Worm (Caenorhabditis elegans): Measurements from ENCODE around the gene T08A9.13.
A peak's percentile ranks its signal among the peaks of the same experiment; 100 is the strongest.

T08A9.13 gene

ce11 chrX:7306434-7306833 lies 15.8 kb downstream of the T08A9.13 start:
- TF ChIP-seq ceh-13 (GFP tag; optimal IDR thresholded peaks at IDR 0.05), result no peak
- no peak for TF ChIP-seq ets-7 (tag; optimal IDR thresholded peaks at IDR 0.05)
- TF ChIP-seq B0310.2 (tag; optimal IDR thresholded peaks at IDR 0.05), result no peak
- no peak for TF ChIP-seq sea-1 (GFP tag; conservative IDR thresholded peaks at IDR 0.05)
- TF ChIP-seq ceh-36 (tag; optimal IDR thresholded peaks at IDR 0.05), result no peak
- peak; percentile 8 for TF ChIP-seq F13C5.2 (tag; optimal IDR thresholded peaks at IDR 0.05)
- TF ChIP-seq tbx-11 (GFP tag; IDR thresholded peaks at IDR 0.05), result no peak
- no peak for TF ChIP-seq tra-4 (tag; optimal IDR thresholded peaks at IDR 0.05)
- TF ChIP-seq hmg-4 (GFP tag; optimal IDR thresholded peaks at IDR 0.05), result peak; percentile 13

- no peak for TF ChIP-seq ceh-13 (GFP tag; optimal IDR thresholded peaks at IDR 0.05)
- no peak for TF ChIP-seq ceh-36 (tag; optimal IDR thresholded peaks at IDR 0.05)
- TF ChIP-seq aly-1 (tag; optimal IDR thresholded peaks at IDR 0.05), result no peak
- no peak for TF ChIP-seq pes-1 (GFP tag; IDR thresholded peaks at IDR 0.05)
- TF ChIP-seq flt-1 (GFP tag; IDR thresholded peaks at IDR 0.05), result no peak
- no peak for TF ChIP-seq tbx-11 (GFP tag; IDR thresholded peaks at IDR 0.05)
- TF ChIP-seq ets-7 (tag; optimal IDR thresholded peaks at IDR 0.05), result no peak
- no peak for TF ChIP-seq tbx-37 (GFP tag; conservative IDR thresholded peaks at IDR 0.05)
- no peak for TF ChIP-seq tra-4 (tag; optimal IDR thresholded peaks at IDR 0.05)
- no peak for TF ChIP-seq F13C5.2 (tag; optimal IDR thresholded peaks at IDR 0.05)
- TF ChIP-seq sea-1 (GFP tag; conservative IDR thresholded peaks at IDR 0.05), result no peak
- no peak for TF ChIP-seq B0310.2 (tag; optimal IDR thresholded peaks at IDR 0.05)
- no peak for TF ChIP-seq scrt-1 (GFP tag; IDR thresholded peaks at IDR 0.05)
- no peak for TF ChIP-seq hnd-1 (tag; optimal IDR thresholded peaks at IDR 0.05)
These were observed 16.6 kb downstream of the T08A9.13 start, which contains the start of gene sur-5 for ce11 chrX:7305520-7306186. Gene sur-5, minus strand, starts transcription at chrX:7305570.

- no peak for TF ChIP-seq ama-1 (optimal IDR thresholded peaks at IDR 0.05)
- TF ChIP-seq tbx-37 (GFP tag; conservative IDR thresholded peaks at IDR 0.05), result no peak
These were observed 19.1 kb downstream of the T08A9.13 start for ce11 chrX:7303115-7303514.

- TF ChIP-seq F13C5.2 (tag; optimal IDR thresholded peaks at IDR 0.05) (no peak), flt-1 (GFP tag; IDR thresholded peaks at IDR 0.05) (no peak), scrt-1 (GFP tag; IDR thresholded peaks at IDR 0.05) (no peak), sea-1 (GFP tag; conservative IDR thresholded peaks at IDR 0.05) (no peak), hnd-1 (tag; optimal IDR thresholded peaks at IDR 0.05) (no peak)
These were observed 23.6 kb downstream of the T08A9.13 start, which contains the start of gene K03A1.4 for ce11 chrX:7298652-7299051. Gene K03A1.4, minus strand, starts transcription at chrX:7298752.

ce11 chrX:7296310-7296709 lies 25.9 kb downstream of the T08A9.13 start:
- TF ChIP-seq tbx-11 (GFP tag; IDR thresholded peaks at IDR 0.05), result no peak
- TF ChIP-seq flt-1 (GFP tag; IDR thresholded peaks at IDR 0.05), result no peak
- TF ChIP-seq aly-1 (tag; optimal IDR thresholded peaks at IDR 0.05), result no peak
- TF ChIP-seq tbx-37 (GFP tag; conservative IDR thresholded peaks at IDR 0.05), result no peak
- TF ChIP-seq hmbx-1 (tag; optimal IDR thresholded peaks at IDR 0.05), result no peak
- no peak for TF ChIP-seq scrt-1 (GFP tag; IDR thresholded peaks at IDR 0.05)
- no peak for TF ChIP-seq B0310.2 (tag; optimal IDR thresholded peaks at IDR 0.05)
- TF ChIP-seq ama-1 (optimal IDR thresholded peaks at IDR 0.05), result no peak
- no peak for TF ChIP-seq tra-4 (tag; optimal IDR thresholded peaks at IDR 0.05)
- TF ChIP-seq ceh-36 (tag; optimal IDR thresholded peaks at IDR 0.05), result no peak
- no peak for TF ChIP-seq ets-7 (tag; optimal IDR thresholded peaks at IDR 0.05)
- TF ChIP-seq sea-1 (GFP tag; conservative IDR thresholded peaks at IDR 0.05), result no peak
- TF ChIP-seq hnd-1 (tag; optimal IDR thresholded peaks at IDR 0.05), result no peak
- TF ChIP-seq pes-1 (GFP tag; IDR thresholded peaks at IDR 0.05), result no peak
- TF ChIP-seq F13C5.2 (tag; optimal IDR thresholded peaks at IDR 0.05), result no peak
- no peak for TF ChIP-seq hmg-4 (GFP tag; optimal IDR thresholded peaks at IDR 0.05)
- no peak for TF ChIP-seq ceh-13 (GFP tag; optimal IDR thresholded peaks at IDR 0.05)

- TF ChIP-seq tbx-11 (GFP tag; IDR thresholded peaks at IDR 0.05), result no peak
- no peak for TF ChIP-seq B0310.2 (tag; optimal IDR thresholded peaks at IDR 0.05)
- no peak for TF ChIP-seq aly-1 (tag; optimal IDR thresholded peaks at IDR 0.05)
- TF ChIP-seq F13C5.2 (tag; optimal IDR thresholded peaks at IDR 0.05), result no peak
- TF ChIP-seq ama-1 (optimal IDR thresholded peaks at IDR 0.05), result no peak
- no peak for TF ChIP-seq tbx-37 (GFP tag; conservative IDR thresholded peaks at IDR 0.05)
- no peak for TF ChIP-seq ets-7 (tag; optimal IDR thresholded peaks at IDR 0.05)
- no peak for TF ChIP-seq pes-1 (GFP tag; IDR thresholded peaks at IDR 0.05)
- no peak for TF ChIP-seq ceh-36 (tag; optimal IDR thresholded peaks at IDR 0.05)
- TF ChIP-seq hnd-1 (tag; optimal IDR thresholded peaks at IDR 0.05), result no peak
- TF ChIP-seq scrt-1 (GFP tag; IDR thresholded peaks at IDR 0.05), result no peak
- no peak for TF ChIP-seq flt-1 (GFP tag; IDR thresholded peaks at IDR 0.05)
These were observed 30.4 kb downstream of the T08A9.13 start, which contains the start of gene lron-7 for ce11 chrX:7291810-7292209. Gene lron-7, plus strand, starts transcription at chrX:7292132.

ce11 chrX:7290859-7291628 lies 31.2 kb downstream of the T08A9.13 start:
- TF ChIP-seq aly-1 (tag; optimal IDR thresholded peaks at IDR 0.05) (no peak), tbx-37 (GFP tag; conservative IDR thresholded peaks at IDR 0.05) (no peak), B0310.2 (tag; optimal IDR thresholded peaks at IDR 0.05) (no peak), ceh-13 (GFP tag; optimal IDR thresholded peaks at IDR 0.05) (no peak), ama-1 (optimal IDR thresholded peaks at IDR 0.05) (no peak), hmbx-1 (tag; optimal IDR thresholded peaks at IDR 0.05) (no peak)
